Fruit fly (Drosophila melanogaster) whole organism, pupa: ENCODE data around the gene CG6607.
A peak's percentile ranks its signal among the peaks of the same experiment; 100 is the strongest.

ENCODE experiments used
- CG10348 ChIP-seq: fragments of 200-800 bp; sonication (Bioruptor generic); IDR thresholded peaks from 2 replicates; pipeline ENCODE4 v1.3.6; 2022; ENCODE audit warnings: missing biosample characterization, missing genetic modification characterization
- CG12605 ChIP-seq: fragments of 200-800 bp; sonication (Bioruptor generic); IDR thresholded peaks from 2 replicates; pipeline ENCODE4 v1.3.6; 2022; ENCODE audit warnings: missing biosample characterization, missing genetic modification characterization
- CG13204 ChIP-seq: fragments of 200-800 bp; sonication (Bioruptor generic); optimal IDR thresholded peaks from 2 replicates; lab custom pipeline; 2018; ENCODE audit warnings: missing biosample characterization, mild to moderate bottlenecking, missing genetic modification characterization, moderate library complexity
- CG14655 ChIP-seq: fragments of 200-800 bp; sonication (Bioruptor generic); optimal IDR thresholded peaks from 3 replicates; lab custom pipeline; 2017; ENCODE audit warnings: mild to moderate bottlenecking, missing biosample characterization, missing genetic modification reagents, missing genetic modification characterization
- CG15710 ChIP-seq: fragments of 200-800 bp; sonication (Bioruptor generic); optimal IDR thresholded peaks from 2 replicates; lab custom pipeline; 2018; ENCODE audit warnings: missing biosample characterization, mild to moderate bottlenecking, missing genetic modification characterization, moderate library complexity
- CG17806 ChIP-seq: fragments of 200-800 bp; sonication (Bioruptor generic); optimal IDR thresholded peaks from 2 replicates; lab custom pipeline; 2018; ENCODE audit warnings: missing biosample characterization, mild to moderate bottlenecking, missing genetic modification characterization, moderate library complexity
- CG32121 ChIP-seq: fragments of 200-800 bp; sonication (Bioruptor generic); IDR thresholded peaks from 2 replicates; pipeline ENCODE4 v1.3.6; 2022; ENCODE audit warnings: missing biosample characterization, missing genetic modification characterization
- CG34367 ChIP-seq: fragments of 200-800 bp; sonication (Bioruptor generic); optimal IDR thresholded peaks from 2 replicates; lab custom pipeline; 2018; ENCODE audit warnings: missing biosample characterization, mild to moderate bottlenecking, missing genetic modification characterization
- CG4496 ChIP-seq: fragments of 200-800 bp; sonication (Bioruptor generic); IDR thresholded peaks from 3 replicates; pipeline ENCODE4 v1.3.6; 2022; ENCODE audit warnings: missing biosample characterization, missing genetic modification characterization
- CG8159 ChIP-seq: fragments of 200-800 bp; sonication (Bioruptor generic); optimal IDR thresholded peaks from 3 replicates; lab custom pipeline; 2018; ENCODE audit warnings: missing biosample characterization, mild to moderate bottlenecking, missing genetic modification characterization, moderate library complexity
- CG8301 ChIP-seq: fragments of 200-800 bp; sonication (Bioruptor generic); optimal IDR thresholded peaks from 2 replicates; lab custom pipeline; 2018; ENCODE audit warnings: missing biosample characterization, mild to moderate bottlenecking, missing genetic modification characterization
- CG9948 ChIP-seq: fragments of 200-800 bp; sonication (Bioruptor generic); optimal IDR thresholded peaks from 2 replicates; lab custom pipeline; 2018; ENCODE audit warnings: missing biosample characterization, mild to moderate bottlenecking, missing genetic modification characterization, moderate library complexity
- D1 ChIP-seq: fragments of 200-800 bp; sonication (Bioruptor generic); optimal IDR thresholded peaks from 2 replicates; lab custom pipeline; 2018; ENCODE audit warnings: missing biosample characterization, mild to moderate bottlenecking, missing genetic modification characterization, moderate library complexity
- EcR ChIP-seq: fragments of 200-800 bp; sonication (Bioruptor generic); optimal IDR thresholded peaks from 3 replicates; lab custom pipeline; 2019; ENCODE audit warnings: missing biosample characterization, missing genetic modification characterization, mild to moderate bottlenecking, moderate library complexity, missing genetic modification reagents
- Ets98B ChIP-seq: fragments of 200-800 bp; sonication (Bioruptor generic); IDR thresholded peaks from 2 replicates; pipeline ENCODE4 v1.3.6; 2022; ENCODE audit warnings: missing biosample characterization, missing genetic modification characterization
- Pif1A ChIP-seq: fragments of 200-800 bp; sonication (Bioruptor generic); optimal IDR thresholded peaks from 3 replicates; lab custom pipeline; 2016; ENCODE audit warnings: missing biosample characterization, missing genetic modification characterization
- Pif1B ChIP-seq: fragments of 200-800 bp; sonication (Bioruptor generic); optimal IDR thresholded peaks from 3 replicates; lab custom pipeline; 2016; ENCODE audit warnings: missing biosample characterization, missing genetic modification characterization
- Snoo ChIP-seq: fragments of 200-800 bp; sonication (Bioruptor generic); optimal IDR thresholded peaks from 3 replicates; lab custom pipeline; 2017; ENCODE audit warnings: missing biosample characterization, mild to moderate bottlenecking, missing genetic modification characterization, inconsistent platforms
- fd96Ca ChIP-seq: fragments of 200-800 bp; sonication (Bioruptor generic); IDR thresholded peaks from 3 replicates; pipeline ENCODE4 v1.3.6; 2022; ENCODE audit warnings: missing biosample characterization, missing genetic modification characterization
- gl ChIP-seq: fragments of 200-800 bp; sonication (Bioruptor generic); optimal IDR thresholded peaks from 2 replicates; lab custom pipeline; 2018; ENCODE audit warnings: missing biosample characterization, mild to moderate bottlenecking, missing genetic modification characterization
- rn ChIP-seq: fragments of 200-800 bp; sonication (Bioruptor generic); IDR thresholded peaks from 2 replicates; pipeline ENCODE4 v1.3.6; 2022; ENCODE audit warnings: missing biosample characterization, missing genetic modification characterization

CG6607 gene

dm6 chr3R:24549834-24550233, 22.0 kb downstream of the CG6607 start:
- TF ChIP-seq Pif1A (GFP tag; lab: Kevin White, UChicago) (peak; percentile 79), CG15710 (tag; lab: Kevin White, UChicago) (peak; percentile 81), Snoo (tag; lab: Kevin White, UChicago) (peak; percentile 30), CG10348 (GFP tag; lab: Robert Waterston, UW) (no peak), CG8159 (peak; percentile 80), CG9948 (tag; lab: Kevin White, UChicago) (peak; percentile 49), gl (peak; percentile 94), CG13204 (GFP tag; lab: Kevin White, UChicago) (no peak), CG14655 (no peak), Ets98B (GFP tag; lab: Robert Waterston, UW) (no peak), CG17806 (tag; lab: Kevin White, UChicago) (peak; percentile 65), EcR (peak; percentile 65), CG32121 (GFP tag; lab: Robert Waterston, UW) (no peak), Pif1B (GFP tag; lab: Kevin White, UChicago) (peak; percentile 71), D1 (no peak), rn (GFP tag; lab: Robert Waterston, UW) (no peak), CG8301 (tag; lab: Kevin White, UChicago) (no peak), fd96Ca (no peak), CG12605 (peak; percentile 65), CG4496 (GFP tag; lab: Robert Waterston, UW) (no peak), CG34367 (tag; lab: Kevin White, UChicago) (peak; percentile 79)

dm6 chr3R:24550802-24551391, 23.1 kb downstream of the CG6607 start:
- TF ChIP-seq Pif1B (GFP tag; lab: Kevin White, UChicago) (no peak), Snoo (tag; lab: Kevin White, UChicago) (no peak), EcR (no peak), rn (GFP tag; lab: Robert Waterston, UW) (no peak), CG32121 (GFP tag; lab: Robert Waterston, UW) (no peak), gl (no peak), D1 (no peak), Ets98B (GFP tag; lab: Robert Waterston, UW) (no peak), CG14655 (no peak), CG13204 (GFP tag; lab: Kevin White, UChicago) (no peak), CG4496 (GFP tag; lab: Robert Waterston, UW) (no peak), CG9948 (tag; lab: Kevin White, UChicago) (no peak)

- TF ChIP-seq CG8159 (no peak), CG13204 (GFP tag; lab: Kevin White, UChicago) (no peak), Snoo (tag; lab: Kevin White, UChicago) (no peak), EcR (no peak), CG4496 (GFP tag; lab: Robert Waterston, UW) (no peak), fd96Ca (no peak), CG15710 (tag; lab: Kevin White, UChicago) (no peak), CG34367 (tag; lab: Kevin White, UChicago) (no peak), Ets98B (GFP tag; lab: Robert Waterston, UW) (no peak), CG10348 (GFP tag; lab: Robert Waterston, UW) (no peak), CG8301 (tag; lab: Kevin White, UChicago) (no peak)
Measured at dm6 chr3R:24555150-24555549, 27.3 kb downstream of the CG6607 start.

dm6 chr3R:24555932-24556331, 28.1 kb downstream of the CG6607 start:
- no peak for TF ChIP-seq CG4496 (GFP tag; lab: Robert Waterston, UW)
- no peak for TF ChIP-seq CG34367 (tag; lab: Kevin White, UChicago)
- no peak for TF ChIP-seq CG8301 (tag; lab: Kevin White, UChicago)
- TF ChIP-seq gl = no peak
- TF ChIP-seq CG8159 = no peak
- TF ChIP-seq CG15710 (tag; lab: Kevin White, UChicago) = no peak
- TF ChIP-seq D1 = no peak
- no peak for TF ChIP-seq CG12605
- no peak for TF ChIP-seq CG14655
- no peak for TF ChIP-seq Pif1A (GFP tag; lab: Kevin White, UChicago)
- no peak for TF ChIP-seq Pif1B (GFP tag; lab: Kevin White, UChicago)
- no peak for TF ChIP-seq CG32121 (GFP tag; lab: Robert Waterston, UW)
- TF ChIP-seq CG13204 (GFP tag; lab: Kevin White, UChicago) = no peak
- TF ChIP-seq fd96Ca = no peak
- no peak for TF ChIP-seq Ets98B (GFP tag; lab: Robert Waterston, UW)
- TF ChIP-seq Snoo (tag; lab: Kevin White, UChicago) = no peak

dm6 chr3R:24556554-24556953, 28.7 kb downstream of the CG6607 start:
- TF ChIP-seq Pif1B (GFP tag; lab: Kevin White, UChicago) (no peak), Snoo (tag; lab: Kevin White, UChicago) (no peak), CG15710 (tag; lab: Kevin White, UChicago) (no peak)

- TF ChIP-seq CG14655 (no peak), D1 (no peak), CG10348 (GFP tag; lab: Robert Waterston, UW) (no peak), fd96Ca (no peak), CG32121 (GFP tag; lab: Robert Waterston, UW) (no peak), CG15710 (tag; lab: Kevin White, UChicago) (no peak), CG13204 (GFP tag; lab: Kevin White, UChicago) (no peak), CG34367 (tag; lab: Kevin White, UChicago) (no peak), CG8159 (no peak), Snoo (tag; lab: Kevin White, UChicago) (peak; percentile 9), gl (no peak), Ets98B (GFP tag; lab: Robert Waterston, UW) (no peak), CG17806 (tag; lab: Kevin White, UChicago) (peak; percentile 13), Pif1B (GFP tag; lab: Kevin White, UChicago) (no peak), Pif1A (GFP tag; lab: Kevin White, UChicago) (no peak), CG8301 (tag; lab: Kevin White, UChicago) (no peak), rn (GFP tag; lab: Robert Waterston, UW) (no peak)
Measured at dm6 chr3R:24557020-24557465, 29.2 kb downstream of the CG6607 start.
